Fruit fly (Drosophila melanogaster): ENCODE measurements around the gene CG4686.
A peak's percentile ranks its signal among the peaks of the same experiment; 100 is the strongest.

The CG4686 gene

DNA sequence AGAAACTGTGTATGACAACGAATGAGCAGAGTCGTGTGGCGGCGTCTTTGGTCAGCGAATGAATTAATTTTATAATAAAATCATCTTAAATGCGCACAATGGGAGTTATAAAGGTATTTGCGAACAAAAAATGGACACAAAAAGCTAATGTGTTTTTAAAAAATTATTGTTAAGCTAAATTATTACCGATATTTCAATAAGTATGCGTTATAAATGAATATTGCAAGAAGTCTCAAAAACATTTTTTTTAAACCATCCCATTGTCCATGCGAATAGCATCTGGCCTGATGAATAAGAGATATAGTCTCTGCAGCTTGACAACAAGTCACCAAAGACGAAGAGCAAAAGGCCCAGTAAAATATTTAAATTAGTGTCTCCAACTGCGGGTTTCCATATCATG is 33.3 kb upstream of the CG4686 start (continued):
- TF ChIP-seq jing (GFP tag; optimal IDR thresholded peaks at IDR 0.05) (no peak), CG13424 (tag; optimal IDR thresholded peaks at IDR 0.05) (peak; percentile 70), CG1603 (tag; optimal IDR thresholded peaks at IDR 0.05) (peak; percentile 81), CG32772 (GFP tag; IDR thresholded peaks at IDR 0.05) (0 out of 2 replicates have a peak, but pooled peaks have one; percentile 25), nau (GFP tag; optimal IDR thresholded peaks at IDR 0.05) (peak; percentile 57), Ptx1 (GFP tag; IDR thresholded peaks at IDR 0.05) (peak; percentile 68), CG6272 (GFP tag; IDR thresholded peaks at IDR 0.05) (no peak), cad (GFP tag; optimal IDR thresholded peaks at IDR 0.05) (no peak), CG1792 (GFP tag; optimal IDR thresholded peaks at IDR 0.05) (no peak), Eip74EF (GFP tag; optimal IDR thresholded peaks at IDR 0.05) (peak in 1 of 2 experiments; percentile 13), sim (GFP tag; IDR thresholded peaks at IDR 0.05) (no peak), CG1647 (GFP tag; optimal IDR thresholded peaks at IDR 0.05) (no peak), CG4282 (GFP tag; optimal IDR thresholded peaks at IDR 0.05) (no peak), CG32532 (GFP tag; IDR thresholded peaks at IDR 0.05) (peak; percentile 75), ranshi (GFP tag; IDR thresholded peaks at IDR 0.05) (0 out of 2 replicates have a peak, but pooled peaks have one; percentile 40), run (tag; optimal IDR thresholded peaks at IDR 0.05) (peak; percentile 51), Rx (GFP tag; IDR thresholded peaks at IDR 0.05) (peak; percentile 63), tx (GFP tag; optimal IDR thresholded peaks at IDR 0.05) (no peak), dan (GFP tag; IDR thresholded peaks at IDR 0.05) (no peak), NFAT (GFP tag; IDR thresholded peaks at IDR 0.05) (peak; percentile 64; the same call in 1 of the 2 replicates), ind (GFP tag; optimal IDR thresholded peaks at IDR 0.05) (peak; percentile 50), dm (GFP tag; optimal IDR thresholded peaks at IDR 0.05) (no peak), Ets97D (GFP tag; optimal IDR thresholded peaks at IDR 0.05) (no peak), CG15269 (tag; optimal IDR thresholded peaks at IDR 0.05) (peak; percentile 85), fd3F (GFP tag; optimal IDR thresholded peaks at IDR 0.05) (peak; percentile 57), mld (GFP tag; IDR thresholded peaks at IDR 0.05; ENCODE audit: partially characterized antibody) (no peak), CG10321 (GFP tag; IDR thresholded peaks at IDR 0.05) (no peak; the same call in 1 of the 2 replicates), lola (GFP tag; optimal IDR thresholded peaks at IDR 0.05) (no peak), Poxn (GFP tag; IDR thresholded peaks at IDR 0.05) (no peak), CG18476 (GFP tag; optimal IDR thresholded peaks at IDR 0.05) (no peak), CG12769 (tag; optimal IDR thresholded peaks at IDR 0.05) (peak; percentile 46), kay (GFP tag; optimal IDR thresholded peaks at IDR 0.05) (no peak), Atf-2 (GFP tag; optimal IDR thresholded peaks at IDR 0.05) (no peak), CG11247 (GFP tag; IDR thresholded peaks at IDR 0.05) (peak; percentile 49; the same call in 1 of the 2 replicates), CG3995 (GFP tag; optimal IDR thresholded peaks at IDR 0.05) (no peak), phol (tag; optimal IDR thresholded peaks at IDR 0.05) (peak; percentile 63), CG12659 (GFP tag; optimal IDR thresholded peaks at IDR 0.05) (peak; percentile 62), Oaz (GFP tag; IDR thresholded peaks at IDR 0.05) (peak; percentile 64; the same call in 1 of the 2 replicates), D19B (GFP tag; optimal IDR thresholded peaks at IDR 0.05) (peak; percentile 2), Hmx (GFP tag; optimal IDR thresholded peaks at IDR 0.05) (no peak), CG2678 (tag; optimal IDR thresholded peaks at IDR 0.05) (peak; percentile 82), Usf (GFP tag; optimal IDR thresholded peaks at IDR 0.05) (no peak), CG3065 (GFP tag; optimal IDR thresholded peaks at IDR 0.05) (peak; percentile 4), CG31365 (tag; optimal IDR thresholded peaks at IDR 0.05) (no peak), CG6683 (GFP tag; optimal IDR thresholded peaks at IDR 0.05) (peak; percentile 14), gem (tag; optimal IDR thresholded peaks at IDR 0.05) (peak; percentile 90), CG10267 (tag; optimal IDR thresholded peaks at IDR 0.05) (peak; percentile 44), ci (GFP tag; IDR thresholded peaks at IDR 0.05) (peak; percentile 53; the same call in 1 of the 3 replicates), bbx (GFP tag; IDR thresholded peaks at IDR 0.05; ENCODE audit: partially characterized antibody) (no peak), scrt (GFP tag; optimal IDR thresholded peaks at IDR 0.05) (peak; percentile 44)

All from whole organism, embryonic.